Fruit fly (Drosophila melanogaster) whole organism, embryonic: ENCODE measurements around the gene Sodq.

ENCODE experiments used
- CG10431 ChIP-seq: fragments of 200-800 bp; sonication (Bioruptor generic); optimal IDR thresholded peaks from 3 replicates; lab custom pipeline; 2018; ENCODE audit warnings: missing biosample characterization, mild to moderate bottlenecking, missing genetic modification characterization
- CG11085 ChIP-seq: fragments of 200-800 bp; sonication (Bioruptor generic); IDR thresholded peaks from 2 replicates; pipeline ENCODE4 v1.3.6; 2022; ENCODE audit warnings: missing biosample characterization, missing genetic modification characterization
- CG11247 ChIP-seq: fragments of 200-800 bp; sonication (Bioruptor generic); IDR thresholded peaks from 2 replicates; pipeline ENCODE4 v1.3.6; 2022; ENCODE audit warnings: missing biosample characterization, missing genetic modification characterization
- CG11504 ChIP-seq: fragments of 200-800 bp; sonication (Bioruptor generic); optimal IDR thresholded peaks from 3 replicates; lab custom pipeline; 2019; ENCODE audit warnings: missing biosample characterization, mild to moderate bottlenecking, missing genetic modification characterization, moderate library complexity
- CG11696 ChIP-seq: fragments of 200-800 bp; sonication (Bioruptor generic); IDR thresholded peaks from 2 replicates; pipeline ENCODE4 v1.3.6; 2022; ENCODE audit warnings: missing biosample characterization, missing genetic modification characterization
- CG1233 ChIP-seq: fragments of 200-800 bp; sonication (Bioruptor generic); optimal IDR thresholded peaks from 4 replicates; lab custom pipeline; 2018; ENCODE audit warnings: missing biosample characterization, mild to moderate bottlenecking, missing genetic modification characterization
- CG13424 ChIP-seq: fragments of 200-800 bp; sonication (Bioruptor generic); optimal IDR thresholded peaks from 2 replicates; lab custom pipeline; 2019; ENCODE audit warnings: missing biosample characterization, mild to moderate bottlenecking, missing genetic modification characterization, moderate library complexity
- CG15514 ChIP-seq: fragments of 200-800 bp; sonication (Bioruptor generic); optimal IDR thresholded peaks from 3 replicates; lab custom pipeline; 2017; ENCODE audit warnings: missing biosample characterization, missing genetic modification characterization, mild to moderate bottlenecking, moderate library complexity, missing genetic modification reagents
- CG16815 ChIP-seq: fragments of 200-800 bp; sonication (Bioruptor generic); optimal IDR thresholded peaks from 3 replicates; lab custom pipeline; 2017; ENCODE audit warnings: missing biosample characterization, mild to moderate bottlenecking, missing genetic modification characterization
- CG17385 ChIP-seq: fragments of 200-800 bp; sonication (Bioruptor generic); optimal IDR thresholded peaks from 3 replicates; lab custom pipeline; 2018; ENCODE audit warnings: missing biosample characterization, mild to moderate bottlenecking, missing genetic modification characterization
- CG18476 ChIP-seq: fragments of 200-800 bp; sonication (Bioruptor generic); optimal IDR thresholded peaks from 2 replicates; lab custom pipeline; 2016; ENCODE audit warnings: missing biosample characterization, mild to moderate bottlenecking, missing genetic modification characterization
- CG18619 ChIP-seq: fragments of 200-800 bp; sonication (Bioruptor generic); optimal IDR thresholded peaks from 3 replicates; lab custom pipeline; 2017; ENCODE audit warnings: missing biosample characterization, mild to moderate bottlenecking, missing genetic modification characterization
- CG2120 ChIP-seq: fragments of 200-800 bp; sonication (Bioruptor generic); optimal IDR thresholded peaks from 3 replicates; lab custom pipeline; 2016; ENCODE audit warnings: missing biosample characterization, missing genetic modification characterization
- CG4404 ChIP-seq: fragments of 200-800 bp; sonication (Bioruptor generic); IDR thresholded peaks from 2 replicates; pipeline ENCODE4 v1.3.6; 2022; ENCODE audit warnings: missing biosample characterization, missing genetic modification characterization
- CG6272 ChIP-seq: fragments of 200-800 bp; sonication (Bioruptor generic); IDR thresholded peaks from 2 replicates; pipeline ENCODE4 v1.3.6; 2022; ENCODE audit warnings: missing biosample characterization, missing genetic modification characterization
- CG7987 ChIP-seq: fragments of 200-800 bp; sonication (Bioruptor generic); optimal IDR thresholded peaks from 2 replicates; lab custom pipeline; 2018; ENCODE audit warnings: missing biosample characterization, mild to moderate bottlenecking, missing genetic modification characterization, moderate library complexity
- CHES-1-like ChIP-seq: fragments of 200-800 bp; sonication (Bioruptor generic); optimal IDR thresholded peaks from 2 replicates; lab custom pipeline; 2016; ENCODE audit warnings: missing biosample characterization, missing genetic modification characterization
- Hand ChIP-seq: fragments of 200-800 bp; sonication (Bioruptor generic); optimal IDR thresholded peaks from 2 replicates; lab custom pipeline; 2017; ENCODE audit warnings: mild to moderate bottlenecking, missing biosample characterization, missing genetic modification reagents, missing genetic modification characterization
- Hey ChIP-seq: fragments of 200-800 bp; sonication (Bioruptor generic); optimal IDR thresholded peaks from 3 replicates; lab custom pipeline; 2018; ENCODE audit warnings: missing biosample characterization, mild to moderate bottlenecking, missing genetic modification characterization
- Hr3 ChIP-seq: fragments of 200-800 bp; sonication (Bioruptor generic); optimal IDR thresholded peaks from 3 replicates; lab custom pipeline; 2016; ENCODE audit warnings: missing biosample characterization, missing genetic modification characterization
- Hsf ChIP-seq: fragments of 200-800 bp; sonication (Bioruptor generic); optimal IDR thresholded peaks from 3 replicates; lab custom pipeline; 2016; ENCODE audit warnings: missing biosample characterization, missing genetic modification characterization
- MTF-1 ChIP-seq: fragments of 200-800 bp; sonication (Bioruptor generic); optimal IDR thresholded peaks from 2 replicates; lab custom pipeline; 2018; ENCODE audit warnings: missing biosample characterization, mild to moderate bottlenecking, missing genetic modification characterization, borderline replicate concordance
- Ssrp ChIP-seq: fragments of 200-800 bp; sonication (Bioruptor generic); optimal IDR thresholded peaks from 2 replicates; lab custom pipeline; 2018; ENCODE audit warnings: missing biosample characterization, mild to moderate bottlenecking, missing genetic modification characterization, moderate library complexity
- Xrp1 ChIP-seq: fragments of 200-800 bp; sonication (Bioruptor generic); IDR thresholded peaks from 2 replicates; pipeline ENCODE4 v1.3.6; 2022; ENCODE audit warnings: missing biosample characterization, missing genetic modification characterization
- ap ChIP-seq: fragments of 200-800 bp; sonication (Bioruptor generic); IDR thresholded peaks from 2 replicates; pipeline ENCODE4 v1.3.6; 2022; ENCODE audit warnings: missing biosample characterization, missing genetic modification characterization
- bsh ChIP-seq, 2 experiments: fragments of 200-800 bp; sonication (Bioruptor generic); optimal IDR thresholded peaks; 2 replicates each; lab custom pipeline; 2017 to 2018; ENCODE audit warnings: mild to moderate bottlenecking in 2 of 2, missing biosample characterization in 2 of 2, missing genetic modification characterization in 2 of 2, moderate library complexity in 1 of 2
- cato ChIP-seq: fragments of 200-800 bp; sonication (Bioruptor generic); optimal IDR thresholded peaks from 2 replicates; lab custom pipeline; 2016; ENCODE audit warnings: missing biosample characterization, missing genetic modification characterization, borderline replicate concordance
- corto ChIP-seq: fragments of 200-800 bp; sonication (Bioruptor generic); optimal IDR thresholded peaks from 2 replicates; lab custom pipeline; 2016; ENCODE audit warnings: missing biosample characterization, mild to moderate bottlenecking, missing genetic modification characterization, moderate library complexity
- disco-r ChIP-seq: fragments of 200-800 bp; sonication (Bioruptor generic); optimal IDR thresholded peaks from 2 replicates; lab custom pipeline; 2016; ENCODE audit warnings: missing biosample characterization, missing genetic modification characterization
- esg ChIP-seq: fragments of 200-800 bp; sonication (Bioruptor generic); conservative IDR thresholded peaks from 2 replicates; pipeline ENCODE4 v1.3.6; 2022; ENCODE audit warnings: missing biosample characterization, missing genetic modification characterization
- fd64A ChIP-seq: fragments of 200-800 bp; sonication (Bioruptor generic); optimal IDR thresholded peaks from 3 replicates; lab custom pipeline; 2018; ENCODE audit warnings: missing biosample characterization, mild to moderate bottlenecking, missing genetic modification characterization
- gsb-n ChIP-seq: fragments of 200-800 bp; sonication (Bioruptor generic); optimal IDR thresholded peaks from 3 replicates; lab custom pipeline; 2018; ENCODE audit warnings: missing biosample characterization, mild to moderate bottlenecking, missing genetic modification characterization
- jigr1 ChIP-seq: fragments of 200-800 bp; sonication (Bioruptor generic); IDR thresholded peaks from 3 replicates; pipeline ENCODE4 v1.3.6; 2022; ENCODE audit warnings: missing biosample characterization, missing genetic modification characterization
- knrl ChIP-seq: fragments of 200-800 bp; sonication (Bioruptor generic); IDR thresholded peaks from 3 replicates; pipeline ENCODE4 v1.3.6; 2022; ENCODE audit warnings: missing biosample characterization, missing genetic modification characterization; ENCODE audit not compliant: partially characterized antibody
- lab ChIP-seq: fragments of 200-800 bp; sonication (Bioruptor generic); optimal IDR thresholded peaks from 3 replicates; lab custom pipeline; 2017; ENCODE audit warnings: missing biosample characterization, missing genetic modification characterization, mild to moderate bottlenecking, moderate library complexity, missing genetic modification reagents
- lov ChIP-seq, 2 experiments: fragments of 200-800 bp in 1 of 2; fragments of >200 bp in 1 of 2; sonication (Bioruptor generic) in 1 of 2; IDR thresholded peaks in 1 of 2; optimal IDR thresholded peaks in 1 of 2; 2 replicates in 1 of 2; 3 replicates in 1 of 2; pipeline versions ENCODE4 v1.3.6 to Lab custom; 2017 to 2022; ENCODE audit warnings: missing biosample characterization in 1 of 2, missing genetic modification characterization in 1 of 2
- mirr ChIP-seq: fragments of 200-800 bp; sonication (Bioruptor generic); optimal IDR thresholded peaks from 3 replicates; lab custom pipeline; 2018; ENCODE audit warnings: missing biosample characterization, mild to moderate bottlenecking, missing genetic modification characterization
- onecut ChIP-seq: fragments of 200-800 bp; sonication (Bioruptor generic); IDR thresholded peaks from 2 replicates; pipeline ENCODE4 v1.3.6; 2022; ENCODE audit warnings: missing biosample characterization, missing genetic modification characterization
- otp ChIP-seq: fragments of 200-800 bp; sonication (Bioruptor generic); IDR thresholded peaks from 3 replicates; pipeline ENCODE4, ENCODE4 v1.3.6; 2022; ENCODE audit warnings: missing biosample characterization, missing genetic modification characterization
- pan ChIP-seq, 4 experiments: fragments of >200 bp in 3 of 4; fragments of 200-800 bp in 1 of 4; sonication (Bioruptor generic) in 1 of 4; optimal IDR thresholded peaks in 3 of 4; IDR thresholded peaks in 1 of 4; 2 replicates each; pipeline versions ENCODE4 v1.3.6 to Lab custom; 2017 to 2022; ENCODE audit warnings: missing biosample characterization in 2 of 4, missing genetic modification characterization in 2 of 4, mixed read lengths in 1 of 4
- pnt ChIP-seq: fragments of 200-800 bp; sonication (Bioruptor generic); optimal IDR thresholded peaks from 3 replicates; lab custom pipeline; 2016; ENCODE audit warnings: missing biosample characterization, missing genetic modification characterization
- pzg ChIP-seq: fragments of 200-800 bp; sonication (Bioruptor generic); optimal IDR thresholded peaks from 3 replicates; lab custom pipeline; 2018; ENCODE audit warnings: missing biosample characterization, mild to moderate bottlenecking, missing genetic modification characterization, moderate library complexity
- scrt ChIP-seq: fragments of 200-800 bp; sonication (Bioruptor generic); optimal IDR thresholded peaks from 2 replicates; lab custom pipeline; 2018; ENCODE audit warnings: missing biosample characterization, mild to moderate bottlenecking, missing genetic modification characterization, moderate library complexity
- sd ChIP-seq: fragments of 200-800 bp; sonication (Bioruptor generic); optimal IDR thresholded peaks from 3 replicates; lab custom pipeline; 2018; ENCODE audit warnings: missing biosample characterization, mild to moderate bottlenecking, missing genetic modification characterization, moderate library complexity
- sisA ChIP-seq: fragments of 200-800 bp; sonication (Bioruptor generic); IDR thresholded peaks from 2 replicates; pipeline ENCODE4 v1.3.6; 2022; ENCODE audit warnings: missing biosample characterization, missing genetic modification characterization
- slou ChIP-seq: fragments of 200-800 bp; sonication (Bioruptor generic); optimal IDR thresholded peaks from 3 replicates; lab custom pipeline; 2016; ENCODE audit warnings: missing biosample characterization, missing genetic modification characterization
- vfl ChIP-seq: fragments of 200-800 bp; sonication (Bioruptor generic); optimal IDR thresholded peaks from 2 replicates; lab custom pipeline; 2016; ENCODE audit warnings: missing biosample characterization, missing genetic modification characterization
- zf30C ChIP-seq: fragments of 200-800 bp; sonication (Bioruptor generic); optimal IDR thresholded peaks from 3 replicates; lab custom pipeline; 2018; ENCODE audit warnings: missing biosample characterization, mild to moderate bottlenecking, missing genetic modification characterization

Gene Sodq

dm6 chr3R:25879324-25879766 is 16.3 kb upstream of the Sodq start (continued):
- TF ChIP-seq bsh (GFP tag; optimal IDR thresholded peaks at IDR 0.05; lab: Kevin White, UChicago): peak in 1 of 2 experiments; percentile 92
- peak; percentile 15 for TF ChIP-seq pnt
- TF ChIP-seq lov (optimal IDR thresholded peaks at IDR 0.05; lab: Kevin White, UChicago): no peak
- no peak; the same call in 2 of the 3 replicates for TF ChIP-seq lov (GFP tag; IDR thresholded peaks at IDR 0.05; lab: Robert Waterston, UW)
- TF ChIP-seq CG2120: peak; percentile 79
- peak; percentile 81 for TF ChIP-seq Ssrp (tag; lab: Kevin White, UChicago)
- peak; percentile 41 for TF ChIP-seq slou (GFP tag; lab: Kevin White, UChicago)
- TF ChIP-seq sd (tag; lab: Kevin White, UChicago): peak; percentile 41
- TF ChIP-seq Xrp1 (GFP tag; lab: Robert Waterston, UW): peak; percentile 83
- TF ChIP-seq vfl (GFP tag; lab: Kevin White, UChicago): peak; percentile 36
- no peak for TF ChIP-seq Hey (tag; lab: Kevin White, UChicago)
- TF ChIP-seq CG15514 (GFP tag; lab: Kevin White, UChicago): peak; percentile 43
- peak; percentile 56 for TF ChIP-seq zf30C
- TF ChIP-seq esg: peak; percentile 66
- TF ChIP-seq MTF-1 (GFP tag; lab: Kevin White, UChicago): peak; percentile 53
- TF ChIP-seq CG18619 (GFP tag; lab: Kevin White, UChicago): peak; percentile 60
- TF ChIP-seq Hsf (GFP tag; lab: Kevin White, UChicago): peak; percentile 73
- peak; percentile 61 for TF ChIP-seq CG7987
- no peak for TF ChIP-seq knrl (GFP tag; lab: Robert Waterston, UW)
- no peak for TF ChIP-seq pan (optimal IDR thresholded peaks at IDR 0.05; lab: Kevin White, UChicago)
- peak in 1 of 2 experiments; percentile 85 for TF ChIP-seq pan (GFP tag; optimal IDR thresholded peaks at IDR 0.05 in 1 of 2, IDR thresholded peaks at IDR 0.05 in 1 of 2)
- no peak for TF ChIP-seq Hand (GFP tag; lab: Kevin White, UChicago)
- peak; percentile 81; the same call in 1 of the 2 replicates for TF ChIP-seq sisA (GFP tag; lab: Robert Waterston, UW)
- peak; percentile 72; the same call in 1 of the 2 replicates for TF ChIP-seq CG11247 (GFP tag; lab: Robert Waterston, UW)
- TF ChIP-seq lab (GFP tag; lab: Kevin White, UChicago): peak; percentile 79
- no peak; the same call in 1 of the 2 replicates for TF ChIP-seq CG11696
- peak; percentile 48 for TF ChIP-seq fd64A
- TF ChIP-seq disco-r: no peak
- peak; percentile 72 for TF ChIP-seq ap (GFP tag; lab: Robert Waterston, UW)
- TF ChIP-seq CG18476 (GFP tag; lab: Kevin White, UChicago): peak; percentile 48
- TF ChIP-seq CG16815 (GFP tag; lab: Kevin White, UChicago): peak; percentile 28
- TF ChIP-seq Hr3 (GFP tag; lab: Kevin White, UChicago): peak; percentile 71
- peak; percentile 58 for TF ChIP-seq scrt (GFP tag; lab: Kevin White, UChicago)
- TF ChIP-seq jigr1 (GFP tag; lab: Robert Waterston, UW): no peak
- TF ChIP-seq CG11504: peak; percentile 85
- peak; percentile 59 for TF ChIP-seq mirr (GFP tag; lab: Kevin White, UChicago)
- no peak for TF ChIP-seq pzg (GFP tag; lab: Kevin White, UChicago)
- TF ChIP-seq CHES-1-like (GFP tag; lab: Kevin White, UChicago): peak; percentile 34
- TF ChIP-seq CG13424 (tag; lab: Kevin White, UChicago): peak; percentile 86
- no peak for TF ChIP-seq CG6272
- TF ChIP-seq CG17385 (GFP tag; lab: Kevin White, UChicago): peak; percentile 75
- peak; percentile 26 for TF ChIP-seq CG10431 (GFP tag; lab: Kevin White, UChicago)
- peak; percentile 63 for TF ChIP-seq onecut (GFP tag; lab: Robert Waterston, UW)
- TF ChIP-seq otp: no peak
- peak; percentile 66 for TF ChIP-seq cato (GFP tag; lab: Kevin White, UChicago)
- TF ChIP-seq CG11085 (GFP tag; lab: Robert Waterston, UW): no peak; the same call in none of the 2 replicates
- no peak for TF ChIP-seq corto
- TF ChIP-seq gsb-n (tag; lab: Kevin White, UChicago): no peak
- TF ChIP-seq CG4404 (GFP tag; lab: Robert Waterston, UW): no peak
- peak; percentile 34 for TF ChIP-seq CG1233
